Fruit fly (Drosophila melanogaster) whole organism, embryonic: ENCODE measurements around the gene CG32642.
A peak's percentile ranks its signal among the peaks of the same experiment; 100 is the strongest.

Experiments
- Abd-B ChIP-seq: fragments of 200-800 bp; sonication (Bioruptor generic); optimal IDR thresholded peaks from 2 replicates; lab custom pipeline; 2018; ENCODE audit warnings: missing biosample characterization, mild to moderate bottlenecking, missing genetic modification characterization, moderate library complexity
- Bdp1 ChIP-seq: fragments of 200-800 bp; sonication (Bioruptor generic); optimal IDR thresholded peaks from 3 replicates; lab custom pipeline; 2016; ENCODE audit warnings: missing biosample characterization, missing genetic modification characterization
- Blimp-1 ChIP-seq: fragments of 200-800 bp; sonication (Bioruptor generic); optimal IDR thresholded peaks from 3 replicates; lab custom pipeline; 2018; ENCODE audit warnings: missing biosample characterization, missing genetic modification characterization, mild to moderate bottlenecking, moderate library complexity, missing genetic modification reagents
- CG10209 ChIP-seq: fragments of 200-800 bp; sonication (Bioruptor generic); optimal IDR thresholded peaks from 3 replicates; lab custom pipeline; 2017; ENCODE audit warnings: missing biosample characterization, mild to moderate bottlenecking, missing genetic modification characterization, missing genetic modification reagents
- CG10366 ChIP-seq: fragments of 200-800 bp; sonication (Bioruptor generic); IDR thresholded peaks from 2 replicates; pipeline ENCODE4 v1.3.6; 2022; ENCODE audit warnings: missing biosample characterization, missing genetic modification characterization
- CG10462 ChIP-seq: fragments of 200-800 bp; sonication (Bioruptor generic); optimal IDR thresholded peaks from 2 replicates; lab custom pipeline; 2016; ENCODE audit warnings: missing biosample characterization, missing genetic modification characterization
- CG14441 ChIP-seq: fragments of 200-800 bp; sonication (Bioruptor generic); IDR thresholded peaks from 2 replicates; pipeline ENCODE4 v1.3.6; 2022; ENCODE audit warnings: missing biosample characterization, missing genetic modification characterization
- CG17186 ChIP-seq: fragments of 200-800 bp; sonication (Bioruptor generic); optimal IDR thresholded peaks from 3 replicates; lab custom pipeline; 2017; ENCODE audit warnings: missing biosample characterization, missing genetic modification reagents, missing genetic modification characterization
- CG17361 ChIP-seq: fragments of 200-800 bp; sonication (Bioruptor generic); IDR thresholded peaks from 3 replicates; pipeline ENCODE4 v1.3.6; 2022; ENCODE audit warnings: missing biosample characterization, missing genetic modification characterization
- CG17912 ChIP-seq: fragments of 200-800 bp; sonication (Bioruptor generic); optimal IDR thresholded peaks from 2 replicates; lab custom pipeline; 2018; ENCODE audit warnings: missing biosample characterization, mild to moderate bottlenecking, missing genetic modification characterization
- CG18262 ChIP-seq: fragments of 200-800 bp; optimal IDR thresholded peaks from 3 replicates; lab custom pipeline; 2019; ENCODE audit warnings: missing biosample characterization, mild to moderate bottlenecking, missing genetic modification characterization, moderate library complexity
- CG2199 ChIP-seq: fragments of 200-800 bp; sonication (Bioruptor generic); IDR thresholded peaks from 3 replicates; pipeline ENCODE4 v1.3.6; 2022; ENCODE audit warnings: missing biosample characterization, missing genetic modification characterization
- CG2678 ChIP-seq: fragments of 200-800 bp; sonication (Bioruptor generic); optimal IDR thresholded peaks from 3 replicates; lab custom pipeline; 2019; ENCODE audit warnings: missing biosample characterization, mild to moderate bottlenecking, missing genetic modification characterization, moderate library complexity
- CG30403 ChIP-seq: fragments of 200-800 bp; sonication (Bioruptor generic); optimal IDR thresholded peaks from 3 replicates; lab custom pipeline; 2016; ENCODE audit warnings: missing biosample characterization, missing genetic modification characterization
- CG3163 ChIP-seq: fragments of 200-800 bp; sonication (Bioruptor generic); optimal IDR thresholded peaks from 3 replicates; lab custom pipeline; 2016; ENCODE audit warnings: missing biosample characterization, missing genetic modification characterization
- CG33213 ChIP-seq: fragments of 200-800 bp; sonication (Bioruptor generic); optimal IDR thresholded peaks from 3 replicates; lab custom pipeline; 2016; ENCODE audit warnings: missing biosample characterization, missing genetic modification characterization
- CG3726 ChIP-seq: fragments of 200-800 bp; sonication (Bioruptor generic); IDR thresholded peaks from 3 replicates; pipeline ENCODE4, ENCODE4 v1.3.6; 2022; ENCODE audit warnings: missing biosample characterization, missing genetic modification characterization
- CG43689 ChIP-seq: fragments of 200-800 bp; sonication (Bioruptor generic); IDR thresholded peaks from 2 replicates; pipeline ENCODE4 v1.3.6; 2022; ENCODE audit warnings: missing biosample characterization, missing genetic modification characterization
- CG4404 ChIP-seq: fragments of 200-800 bp; sonication (Bioruptor generic); IDR thresholded peaks from 2 replicates; pipeline ENCODE4 v1.3.6; 2022; ENCODE audit warnings: missing biosample characterization, missing genetic modification characterization
- CG5180 ChIP-seq: fragments of 200-800 bp; sonication (Bioruptor generic); optimal IDR thresholded peaks from 3 replicates; lab custom pipeline; 2017; ENCODE audit warnings: missing biosample characterization, missing genetic modification characterization, mild to moderate bottlenecking, moderate library complexity, missing genetic modification reagents
- CG7372 ChIP-seq: fragments of 200-800 bp; sonication (Bioruptor generic); IDR thresholded peaks from 2 replicates; pipeline ENCODE4 v1.3.6; 2022; ENCODE audit warnings: missing biosample characterization, missing genetic modification characterization
- CG7786 ChIP-seq: fragments of 200-800 bp; sonication (Bioruptor generic); optimal IDR thresholded peaks from 2 replicates; lab custom pipeline; 2016; ENCODE audit warnings: missing biosample characterization, missing genetic modification characterization
- Elba2 ChIP-seq: fragments of 200-800 bp; sonication (Bioruptor generic); optimal IDR thresholded peaks from 3 replicates; lab custom pipeline; 2016; ENCODE audit warnings: missing biosample characterization, missing genetic modification characterization
- Ets97D ChIP-seq: fragments of 200-800 bp; sonication (Bioruptor generic); optimal IDR thresholded peaks from 3 replicates; lab custom pipeline; 2016; ENCODE audit warnings: missing biosample characterization, missing genetic modification characterization
- Fer1 ChIP-seq: fragments of 200-800 bp; sonication (Bioruptor generic); optimal IDR thresholded peaks from 2 replicates; lab custom pipeline; 2017; ENCODE audit warnings: missing biosample characterization, mild to moderate bottlenecking, missing genetic modification characterization
- Hand ChIP-seq: fragments of 200-800 bp; sonication (Bioruptor generic); optimal IDR thresholded peaks from 2 replicates; lab custom pipeline; 2017; ENCODE audit warnings: mild to moderate bottlenecking, missing biosample characterization, missing genetic modification reagents, missing genetic modification characterization
- Hr51 ChIP-seq, 2 experiments: fragments of 200-800 bp; sonication (Bioruptor generic); optimal IDR thresholded peaks; 2 replicates in 1 of 2; 3 replicates in 1 of 2; lab custom pipeline; 2016 to 2018; ENCODE audit warnings: missing biosample characterization in 2 of 2, missing genetic modification characterization in 2 of 2, mild to moderate bottlenecking in 1 of 2, moderate library complexity in 1 of 2
- Neu2 ChIP-seq: fragments of 200-800 bp; sonication (Bioruptor generic); optimal IDR thresholded peaks from 3 replicates; lab custom pipeline; 2016; ENCODE audit warnings: missing biosample characterization, missing genetic modification characterization, borderline replicate concordance
- bigmax ChIP-seq: fragments of 200-800 bp; sonication (Bioruptor generic); optimal IDR thresholded peaks from 2 replicates; lab custom pipeline; 2018; ENCODE audit warnings: missing biosample characterization, mild to moderate bottlenecking, missing genetic modification characterization
- cato ChIP-seq: fragments of 200-800 bp; sonication (Bioruptor generic); optimal IDR thresholded peaks from 2 replicates; lab custom pipeline; 2016; ENCODE audit warnings: missing biosample characterization, missing genetic modification characterization, borderline replicate concordance
- dmrt99B ChIP-seq: fragments of 200-800 bp; sonication (Bioruptor generic); optimal IDR thresholded peaks from 2 replicates; lab custom pipeline; 2018; ENCODE audit warnings: missing biosample characterization, mild to moderate bottlenecking, missing genetic modification characterization, moderate library complexity
- dysf ChIP-seq: fragments of 200-800 bp; sonication (Bioruptor generic); IDR thresholded peaks from 3 replicates; pipeline ENCODE4 v1.3.6; 2022; ENCODE audit warnings: missing biosample characterization, missing genetic modification characterization
- gro ChIP-seq: fragments of 200-800 bp; sonication (Bioruptor generic); optimal IDR thresholded peaks from 2 replicates; lab custom pipeline; 2016; ENCODE audit warnings: missing biosample characterization, missing genetic modification characterization
- lab ChIP-seq: fragments of 200-800 bp; sonication (Bioruptor generic); optimal IDR thresholded peaks from 3 replicates; lab custom pipeline; 2017; ENCODE audit warnings: missing biosample characterization, missing genetic modification characterization, mild to moderate bottlenecking, moderate library complexity, missing genetic modification reagents
- lola ChIP-seq, 3 experiments: fragments of >200 bp in 2 of 3; fragments of 200-800 bp in 1 of 3; sonication (Bioruptor generic) in 1 of 3; optimal IDR thresholded peaks; 2 replicates each; lab custom pipeline; 2017 to 2019; ENCODE audit warnings: missing biosample characterization in 3 of 3, missing genetic modification characterization in 3 of 3, mild to moderate bottlenecking in 1 of 3, moderate library complexity in 1 of 3
- nerfin-1 ChIP-seq: fragments of 200-800 bp; sonication (Bioruptor generic); optimal IDR thresholded peaks from 3 replicates; lab custom pipeline; 2019; ENCODE audit warnings: missing biosample characterization, mild to moderate bottlenecking, missing genetic modification characterization, moderate library complexity
- nerfin-2 ChIP-seq: fragments of 200-800 bp; sonication (Bioruptor generic); IDR thresholded peaks from 2 replicates; pipeline ENCODE4 v1.3.6; 2022; ENCODE audit warnings: missing biosample characterization, missing genetic modification characterization; ENCODE audit not compliant: partially characterized antibody
- odd ChIP-seq: fragments of 200-800 bp; sonication (Bioruptor generic); optimal IDR thresholded peaks from 2 replicates; lab custom pipeline; 2017; ENCODE audit warnings: missing biosample characterization, mild to moderate bottlenecking, missing genetic modification characterization
- phol ChIP-seq: fragments of 200-800 bp; sonication (Bioruptor generic); optimal IDR thresholded peaks from 3 replicates; lab custom pipeline; 2018; ENCODE audit warnings: missing biosample characterization, mild to moderate bottlenecking, missing genetic modification characterization, moderate library complexity
- psq ChIP-seq: fragments of 200-800 bp; sonication (Bioruptor generic); optimal IDR thresholded peaks from 2 replicates; lab custom pipeline; 2017; ENCODE audit warnings: missing biosample characterization, missing genetic modification characterization
- sima ChIP-seq: fragments of 200-800 bp; sonication (Bioruptor generic); optimal IDR thresholded peaks from 2 replicates; lab custom pipeline; 2016; ENCODE audit warnings: missing biosample characterization, missing genetic modification characterization
- tio ChIP-seq: fragments of 200-800 bp; sonication (Bioruptor generic); optimal IDR thresholded peaks from 2 replicates; lab custom pipeline; 2017; ENCODE audit warnings: missing biosample characterization, missing genetic modification characterization, inconsistent platforms
- trem ChIP-seq: fragments of 200-800 bp; optimal IDR thresholded peaks from 3 replicates; lab custom pipeline; 2019; ENCODE audit warnings: missing biosample characterization, mild to moderate bottlenecking, missing genetic modification characterization, moderate library complexity
- unpg ChIP-seq: fragments of 200-800 bp; sonication (Bioruptor generic); optimal IDR thresholded peaks from 3 replicates; lab custom pipeline; 2018; ENCODE audit warnings: missing biosample characterization, mild to moderate bottlenecking, missing genetic modification characterization, moderate library complexity
- usp ChIP-seq: fragments of >200 bp; optimal IDR thresholded peaks from 2 replicates; lab custom pipeline; 2017; ENCODE audit warnings: missing biosample characterization, missing genetic modification characterization
- vfl ChIP-seq: fragments of 200-800 bp; sonication (Bioruptor generic); optimal IDR thresholded peaks from 2 replicates; lab custom pipeline; 2016; ENCODE audit warnings: missing biosample characterization, missing genetic modification characterization
- wdn ChIP-seq: fragments of 200-800 bp; sonication (Bioruptor generic); IDR thresholded peaks from 2 replicates; pipeline ENCODE4 v1.3.6; 2022; ENCODE audit warnings: missing biosample characterization, missing genetic modification characterization
- zen2 ChIP-seq: fragments of 200-800 bp; sonication (Bioruptor generic); IDR thresholded peaks from 3 replicates; pipeline ENCODE4 v1.3.6; 2022; ENCODE audit warnings: missing biosample characterization, missing genetic modification characterization; ENCODE audit not compliant: partially characterized antibody
- zfh1 ChIP-seq: fragments of 200-800 bp; sonication (Bioruptor generic); IDR thresholded peaks from 3 replicates; pipeline ENCODE4 v1.3.6; 2022; ENCODE audit warnings: missing biosample characterization, missing genetic modification characterization
- zfh2 ChIP-seq: fragments of 200-800 bp; sonication (Bioruptor generic); optimal IDR thresholded peaks from 2 replicates; lab custom pipeline; 2016; ENCODE audit warnings: missing biosample characterization, missing genetic modification characterization

CG32642 gene

DNA sequence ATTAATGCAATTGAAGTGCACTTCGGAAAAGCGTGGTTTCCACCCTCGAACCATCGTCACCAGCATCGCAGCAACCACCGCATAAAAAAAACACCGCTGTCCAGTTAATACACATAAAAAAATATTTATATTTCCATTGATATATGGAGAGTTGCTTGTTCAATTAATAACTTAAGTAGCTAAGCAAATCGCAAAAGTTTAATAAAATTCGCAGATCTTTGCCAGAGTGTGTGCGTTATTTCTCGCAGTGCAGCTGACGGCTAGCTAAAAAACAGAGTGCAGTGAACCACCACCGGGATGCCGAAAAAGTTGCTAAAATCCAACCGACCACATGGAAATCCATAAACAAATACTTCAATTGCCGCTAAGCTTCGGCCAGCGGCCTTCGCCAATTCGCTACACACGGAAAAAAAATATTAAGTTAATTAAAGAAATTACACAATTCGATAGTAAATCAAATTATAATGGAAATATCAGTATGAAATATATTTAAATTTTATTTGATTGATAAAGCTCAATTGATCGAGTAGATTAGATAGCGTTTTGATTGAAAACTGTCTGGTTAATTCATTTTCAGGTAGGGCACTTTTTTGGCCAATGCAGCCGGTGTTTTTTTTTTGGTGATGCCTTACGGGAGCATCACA is 35.6 kb upstream of the CG32642 start (continued):
- TF ChIP-seq Neu2 (GFP tag; lab: Kevin White, UChicago) (no peak), CG7786 (GFP tag; lab: Kevin White, UChicago) (no peak), sima (GFP tag; lab: Kevin White, UChicago) (no peak), Hand (GFP tag; lab: Kevin White, UChicago) (no peak), odd (GFP tag; lab: Kevin White, UChicago) (no peak), psq (GFP tag; lab: Kevin White, UChicago) (no peak), CG30403 (GFP tag; lab: Kevin White, UChicago) (peak; percentile 34), CG14441 (GFP tag; lab: Robert Waterston, UW) (no peak), cato (GFP tag; lab: Kevin White, UChicago) (no peak), wdn (GFP tag; lab: Robert Waterston, UW) (no peak), CG43689 (GFP tag; lab: Robert Waterston, UW) (no peak), nerfin-2 (GFP tag; lab: Robert Waterston, UW) (no peak), Ets97D (GFP tag; lab: Kevin White, UChicago) (no peak), phol (peak; percentile 55), CG4404 (GFP tag; lab: Robert Waterston, UW) (no peak), gro (no peak), CG33213 (GFP tag; lab: Kevin White, UChicago) (no peak), lab (GFP tag; lab: Kevin White, UChicago) (peak; percentile 50), tio (GFP tag; lab: Kevin White, UChicago) (no peak), CG2678 (tag; lab: Kevin White, UChicago) (peak; percentile 52), Fer1 (GFP tag; lab: Kevin White, UChicago) (no peak), bigmax (GFP tag; lab: Kevin White, UChicago) (no peak), CG10366 (no peak), CG5180 (GFP tag; lab: Kevin White, UChicago) (no peak), Bdp1 (GFP tag; lab: Kevin White, UChicago) (no peak), zfh2 (GFP tag; lab: Kevin White, UChicago) (no peak), CG3726 (GFP tag; lab: Robert Waterston, UW) (no peak), CG17361 (GFP tag; lab: Robert Waterston, UW) (peak; percentile 68; the same call in 2 of the 3 replicates), CG17186 (GFP tag; lab: Kevin White, UChicago) (no peak), usp (no peak), CG2199 (GFP tag; lab: Robert Waterston, UW) (no peak), dmrt99B (tag; lab: Kevin White, UChicago) (peak; percentile 60), zen2 (GFP tag; lab: Robert Waterston, UW) (no peak), Hr51 (GFP tag; optimal IDR thresholded peaks at IDR 0.05; lab: Kevin White, UChicago) (peak in 1 of 2 experiments; percentile 28), lola (GFP tag; optimal IDR thresholded peaks at IDR 0.05; lab: Kevin White, UChicago) (peak in 1 of 3 experiments; percentile 39), CG3163 (no peak), Elba2 (GFP tag; lab: Kevin White, UChicago) (no peak), CG10462 (GFP tag; lab: Kevin White, UChicago) (no peak), trem (tag; lab: Kevin White, UChicago) (peak; percentile 0), Abd-B (no peak), CG17912 (GFP tag; lab: Kevin White, UChicago) (no peak), CG10209 (GFP tag; lab: Kevin White, UChicago) (peak; percentile 19), dysf (GFP tag; lab: Robert Waterston, UW) (no peak), zfh1 (GFP tag; lab: Robert Waterston, UW) (no peak; the same call in 2 of the 3 replicates), nerfin-1 (peak; percentile 14), CG7372 (GFP tag; lab: Robert Waterston, UW) (no peak), Blimp-1 (GFP tag; lab: Kevin White, UChicago) (peak; percentile 57), CG18262 (tag; lab: Kevin White, UChicago) (peak; percentile 52), unpg (GFP tag; lab: Kevin White, UChicago) (peak; percentile 33), vfl (GFP tag; lab: Kevin White, UChicago) (no peak)
